Worm (Caenorhabditis elegans) whole organism, L1 larva: Measurements from ENCODE around the gene btb-6.

Experiments used
- C04F5.9 ChIP-seq: sonication (generic microtip); optimal IDR thresholded peaks from 2 replicates; lab custom pipeline; 2016; ENCODE audit warnings: missing genetic modification characterization, missing compliant biosample characterization
- C34B4.2 ChIP-seq: sonication (generic microtip); optimal IDR thresholded peaks from 2 replicates; lab custom pipeline; 2017; ENCODE audit warnings: mild to moderate bottlenecking, missing genetic modification characterization, missing compliant biosample characterization
- Y116A8C.19 ChIP-seq: sonication (generic microtip); optimal IDR thresholded peaks from 2 replicates; lab custom pipeline; 2016; ENCODE audit warnings: missing compliant biosample characterization, missing genetic modification characterization, borderline replicate concordance
- aha-1 ChIP-seq: fragments of 150-350 bp; optimal IDR thresholded peaks from 2 replicates; lab custom pipeline; 2014; ENCODE audit warnings: missing biosample characterization, missing genetic modification characterization
- aly-2 ChIP-seq: fragments of 150-350 bp; optimal IDR thresholded peaks from 2 replicates; lab custom pipeline; 2014; ENCODE audit warnings: missing biosample characterization, missing genetic modification characterization
- blmp-1 ChIP-seq: fragments of 150-350 bp; optimal IDR thresholded peaks from 2 replicates; lab custom pipeline; 2014; ENCODE audit warnings: missing biosample characterization, missing genetic modification characterization
- ceh-8 ChIP-seq: fragments of 200-800 bp; sonication (Bioruptor generic); optimal IDR thresholded peaks from 2 replicates; lab custom pipeline; 2018; ENCODE audit warnings: mild to moderate bottlenecking, missing genetic modification characterization, moderate library complexity, missing compliant biosample characterization
- ceh-82 ChIP-seq, 3 experiments: fragments of 150-350 bp in 1 of 3; sonication (generic microtip) in 2 of 3; optimal IDR thresholded peaks; 2 replicates each; lab custom pipeline; 2014 to 2017; ENCODE audit warnings: missing biosample characterization in 3 of 3, missing genetic modification characterization in 3 of 3
- ceh-90 ChIP-seq: sonication (generic microtip); optimal IDR thresholded peaks from 2 replicates; lab custom pipeline; 2016; ENCODE audit warnings: missing genetic modification characterization, missing compliant biosample characterization
- ets-5 ChIP-seq: fragments of 200-800 bp; sonication (Bioruptor generic); IDR thresholded peaks from 2 replicates; pipeline ENCODE4 v1.3.6; 2022; ENCODE audit warnings: missing genetic modification characterization, missing compliant biosample characterization
- fkh-10 ChIP-seq: sonication (generic microtip); optimal IDR thresholded peaks from 2 replicates; lab custom pipeline; 2017; ENCODE audit warnings: missing biosample characterization, missing genetic modification reagents, missing genetic modification characterization
- fkh-4 ChIP-seq: sonication (generic microtip); optimal IDR thresholded peaks from 2 replicates; lab custom pipeline; 2016; ENCODE audit warnings: missing compliant biosample characterization, missing genetic modification characterization, borderline replicate concordance
- hpl-2 ChIP-seq: fragments of 150-350 bp; optimal IDR thresholded peaks from 2 replicates; lab custom pipeline; 2014; ENCODE audit warnings: missing biosample characterization, missing genetic modification reagents, missing genetic modification characterization
- jun-1 ChIP-seq: fragments of 150-350 bp; optimal IDR thresholded peaks from 2 replicates; lab custom pipeline; 2014; ENCODE audit warnings: missing biosample characterization, missing genetic modification reagents, missing genetic modification characterization
- lsy-2 ChIP-seq, 2 experiments: fragments of 150-350 bp; optimal IDR thresholded peaks; 2 replicates each; lab custom pipeline; 2014; ENCODE audit warnings: missing biosample characterization in 2 of 2, missing genetic modification characterization in 2 of 2
- mab-9 ChIP-seq: fragments of 200-800 bp; sonication (Bioruptor generic); IDR thresholded peaks from 2 replicates; pipeline ENCODE4 v1.3.6; 2022; ENCODE audit warnings: missing genetic modification reagents, missing genetic modification characterization, missing compliant biosample characterization
- mdl-1 ChIP-seq, 2 experiments: fragments of 150-350 bp; optimal IDR thresholded peaks; 2 replicates each; lab custom pipeline; 2014 to 2017; ENCODE audit warnings: missing biosample characterization in 2 of 2, missing genetic modification characterization in 2 of 2, inconsistent platforms in 1 of 2
- mep-1 ChIP-seq: fragments of 150-350 bp; optimal IDR thresholded peaks from 2 replicates; lab custom pipeline; 2014; ENCODE audit warnings: missing biosample characterization, missing genetic modification characterization
- nhr-11 ChIP-seq: fragments of 150-350 bp; optimal IDR thresholded peaks from 2 replicates; lab custom pipeline; 2014; ENCODE audit warnings: missing biosample characterization, missing genetic modification characterization
- nhr-12 ChIP-seq: sonication (generic microtip); optimal IDR thresholded peaks from 2 replicates; lab custom pipeline; 2017; ENCODE audit warnings: missing biosample characterization, missing genetic modification characterization
- nhr-19 ChIP-seq: fragments of 200-800 bp; sonication (Bioruptor generic); conservative IDR thresholded peaks from 2 replicates; pipeline ENCODE4 v1.3.6; 2022; ENCODE audit warnings: missing genetic modification characterization, missing compliant biosample characterization
- nhr-47 ChIP-seq: sonication (generic microtip); optimal IDR thresholded peaks from 2 replicates; lab custom pipeline; 2016; ENCODE audit warnings: mild to moderate bottlenecking, missing genetic modification characterization, moderate library complexity, missing compliant biosample characterization
- nhr-71 ChIP-seq: sonication (generic microtip); optimal IDR thresholded peaks from 2 replicates; lab custom pipeline; 2016; ENCODE audit warnings: mild to moderate bottlenecking, missing genetic modification characterization, moderate library complexity, missing compliant biosample characterization
- nhr-84 ChIP-seq: sonication (generic microtip); optimal IDR thresholded peaks from 2 replicates; lab custom pipeline; 2017; ENCODE audit warnings: missing biosample characterization, missing genetic modification characterization
- nhr-85 ChIP-seq: sonication (generic microtip); peaks from one replicate; lab custom pipeline; 2016; ENCODE audit warnings: missing genetic modification characterization, inconsistent platforms, missing compliant biosample characterization
- pax-3 ChIP-seq: fragments of 200-800 bp; sonication (Bioruptor generic); optimal IDR thresholded peaks from 2 replicates; lab custom pipeline; 2018; ENCODE audit warnings: mild to moderate bottlenecking, missing genetic modification characterization, moderate library complexity, missing compliant biosample characterization
- rnt-1 ChIP-seq: sonication (generic microtip); optimal IDR thresholded peaks from 2 replicates; lab custom pipeline; 2016; ENCODE audit warnings: mild to moderate bottlenecking, missing genetic modification characterization, moderate library complexity, missing compliant biosample characterization
- skn-1 ChIP-seq: fragments of 150-350 bp; optimal IDR thresholded peaks from 2 replicates; lab custom pipeline; 2014; ENCODE audit warnings: missing biosample characterization, missing genetic modification characterization
- sup-37 ChIP-seq: fragments of 200-800 bp; sonication (Bioruptor generic); optimal IDR thresholded peaks from 2 replicates; lab custom pipeline; 2018; ENCODE audit warnings: mild to moderate bottlenecking, missing genetic modification characterization, missing compliant biosample characterization
- swsn-7 ChIP-seq: sonication (generic microtip); optimal IDR thresholded peaks from 2 replicates; lab custom pipeline; 2016; ENCODE audit warnings: missing genetic modification characterization, missing compliant biosample characterization
- tbx-2 ChIP-seq: sonication (generic microtip); optimal IDR thresholded peaks from 2 replicates; lab custom pipeline; 2016; ENCODE audit warnings: missing genetic modification characterization, missing compliant biosample characterization
- tlp-1 ChIP-seq: fragments of 150-350 bp; optimal IDR thresholded peaks from 2 replicates; lab custom pipeline; 2014; ENCODE audit warnings: missing biosample characterization, missing genetic modification characterization
- unc-130 ChIP-seq: fragments of 150-350 bp; optimal IDR thresholded peaks from 2 replicates; lab custom pipeline; 2017; ENCODE audit warnings: missing biosample characterization, missing genetic modification characterization, inconsistent platforms
- unc-62 ChIP-seq: fragments of 150-350 bp; optimal IDR thresholded peaks from 2 replicates; lab custom pipeline; 2014; ENCODE audit warnings: missing biosample characterization, missing genetic modification reagents, missing genetic modification characterization
- vab-15 ChIP-seq: sonication (generic microtip); optimal IDR thresholded peaks from 2 replicates; lab custom pipeline; 2017; ENCODE audit warnings: missing genotype, mild to moderate bottlenecking, missing genetic modification characterization, missing compliant biosample characterization
- ztf-11 ChIP-seq, 2 experiments: sonication (generic microtip); optimal IDR thresholded peaks; 2 replicates each; lab custom pipeline; 2016 to 2017; ENCODE audit warnings: missing genetic modification characterization in 2 of 2, missing biosample characterization in 1 of 2, missing compliant biosample characterization in 1 of 2
- ztf-4 ChIP-seq: fragments of 150-350 bp; optimal IDR thresholded peaks from 2 replicates; lab custom pipeline; 2014; ENCODE audit warnings: missing biosample characterization, missing genetic modification characterization

The btb-6 gene

ce11 chrII:1744183-1744582, 29.1 kb downstream of the btb-6 start, which contains the start of gene clec-19:
TSS of gene clec-19 (plus strand) at chrII:1744483.
- TF ChIP-seq mdl-1 (tag; optimal IDR thresholded peaks at IDR 0.05; lab: Kevin White, UChicago) (no peak), C34B4.2 (no peak), ztf-11 (tag; optimal IDR thresholded peaks at IDR 0.05; lab: Kevin White, UChicago) (no peak), rnt-1 (tag; lab: Kevin White, UChicago) (no peak), nhr-85 (tag; lab: Kevin White, UChicago) (no peak), unc-130 (no peak), aha-1 (tag; lab: Kevin White, UChicago) (no peak), skn-1 (tag; lab: Kevin White, UChicago) (no peak), Y116A8C.19 (tag; lab: Kevin White, UChicago) (no peak), mep-1 (tag; lab: Kevin White, UChicago) (no peak), jun-1 (no peak), nhr-47 (tag; lab: Kevin White, UChicago) (no peak), tbx-2 (tag; lab: Kevin White, UChicago) (no peak), vab-15 (tag; lab: Kevin White, UChicago) (no peak), C04F5.9 (tag; lab: Kevin White, UChicago) (no peak)

ce11 chrII:1750413-1750812, 35.3 kb downstream of the btb-6 start, which contains the start of the genes F36H5.13 and F36H5.8:
TSS of gene F36H5.13 (minus strand) at chrII:1750513.
TSS of gene F36H5.8 (minus strand) at chrII:1750686.
- TF ChIP-seq lsy-2 (tag; optimal IDR thresholded peaks at IDR 0.05; lab: Kevin White, UChicago) (no peak), aly-2 (no peak), blmp-1 (tag; lab: Kevin White, UChicago) (no peak), nhr-12 (tag; lab: Kevin White, UChicago) (no peak), swsn-7 (tag; lab: Kevin White, UChicago) (no peak), C04F5.9 (tag; lab: Kevin White, UChicago) (no peak)

DNA sequence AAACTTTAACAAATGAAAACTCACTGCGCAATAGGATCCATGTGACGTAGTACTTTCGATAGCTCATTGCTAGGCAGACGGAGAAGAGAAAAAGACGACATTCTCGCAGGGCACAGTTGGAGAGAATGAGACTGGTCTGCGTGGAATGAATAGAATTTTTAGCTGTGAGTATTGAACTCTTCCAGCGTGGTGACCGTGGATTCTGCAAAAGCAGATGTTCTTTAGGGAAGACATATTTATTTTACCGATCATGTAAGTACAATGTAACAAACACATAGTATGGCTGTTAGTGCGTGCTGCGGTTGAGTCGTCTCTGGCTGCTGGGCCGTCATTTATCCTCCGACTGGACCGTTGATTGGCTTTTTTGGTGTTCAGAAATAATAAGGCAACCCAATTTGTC, 37.9 kb downstream of the btb-6 start, which contains the start of gene F36H5.9:
Gene F36H5.9, minus strand, starts transcription at position 101 of the 400 bp plus-strand sequence.
- TF ChIP-seq ets-5 (GFP tag; lab: Robert Waterston, UW) = no peak
- TF ChIP-seq mdl-1 (tag; optimal IDR thresholded peaks at IDR 0.05; lab: Kevin White, UChicago) = no peak
- TF ChIP-seq sup-37 (GFP tag; lab: Kevin White, UChicago) = no peak
- no peak for TF ChIP-seq ceh-8 (GFP tag; lab: Kevin White, UChicago)
- no peak for TF ChIP-seq vab-15 (tag; lab: Kevin White, UChicago)
- no peak for TF ChIP-seq nhr-71
- TF ChIP-seq fkh-10 (GFP tag; lab: Kevin White, UChicago) = no peak
- TF ChIP-seq ceh-82 (tag; optimal IDR thresholded peaks at IDR 0.05; lab: Kevin White, UChicago) = no peak
- TF ChIP-seq ceh-90 (tag; lab: Kevin White, UChicago) = no peak
- TF ChIP-seq C34B4.2 = no peak
- no peak for TF ChIP-seq pax-3 (tag; lab: Kevin White, UChicago)
- no peak for TF ChIP-seq C04F5.9 (tag; lab: Kevin White, UChicago)
- TF ChIP-seq swsn-7 (tag; lab: Kevin White, UChicago) = no peak
- no peak for TF ChIP-seq hpl-2 (GFP tag; lab: Kevin White, UChicago)
- no peak for TF ChIP-seq fkh-4

DNA sequence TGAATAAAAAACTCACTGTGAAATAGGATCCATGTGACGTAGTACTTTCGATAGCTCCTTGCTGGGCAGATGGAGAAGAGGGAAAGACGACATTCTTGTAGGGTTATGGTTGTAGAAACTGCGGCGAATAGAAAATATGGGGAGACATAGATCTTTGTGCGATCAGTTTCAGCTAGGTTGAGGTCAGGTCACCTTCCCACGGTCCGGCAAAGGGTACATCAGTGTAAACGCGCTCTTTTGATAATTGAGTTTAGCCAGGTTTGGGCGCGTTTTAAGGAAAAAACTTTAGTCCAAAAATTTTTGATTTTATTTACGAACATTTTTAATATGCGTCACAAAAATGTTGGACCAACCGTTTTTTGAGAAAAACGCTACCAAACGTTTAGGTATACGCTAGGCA, 41.0 kb downstream of the btb-6 start, which contains the start of gene F36H5.17:
Gene F36H5.17, minus strand, starts transcription at position 101 of the 400 bp plus-strand sequence.
- TF ChIP-seq mab-9 (GFP tag; lab: Robert Waterston, UW) (no peak), nhr-84 (tag; lab: Kevin White, UChicago) (no peak), unc-62 (no peak), ztf-4 (tag; lab: Kevin White, UChicago) (no peak), nhr-11 (tag; lab: Kevin White, UChicago) (no peak), nhr-19 (GFP tag; lab: Robert Waterston, UW) (no peak), tlp-1 (tag; lab: Kevin White, UChicago) (no peak), pax-3 (tag; lab: Kevin White, UChicago) (no peak)
